Fruit fly (Drosophila melanogaster) whole organism, embryonic: ENCODE results near the gene RpS28b.
A peak's percentile ranks its signal among the peaks of the same experiment; 100 is the strongest.

ENCODE experiments used
- Abd-B ChIP-seq: fragments of 200-800 bp; sonication (Bioruptor generic); optimal IDR thresholded peaks from 2 replicates; lab custom pipeline; 2018; ENCODE audit warnings: missing biosample characterization, mild to moderate bottlenecking, missing genetic modification characterization, moderate library complexity
- B-H2 ChIP-seq: fragments of 200-800 bp; sonication (Bioruptor generic); optimal IDR thresholded peaks from 2 replicates; lab custom pipeline; 2018; ENCODE audit warnings: missing biosample characterization, mild to moderate bottlenecking, missing genetic modification characterization
- CG10267 ChIP-seq: fragments of 200-800 bp; sonication (Bioruptor generic); optimal IDR thresholded peaks from 2 replicates; lab custom pipeline; 2018; ENCODE audit warnings: missing biosample characterization, mild to moderate bottlenecking, missing genetic modification characterization, moderate library complexity
- CG13624 ChIP-seq: fragments of 200-800 bp; sonication (Bioruptor generic); optimal IDR thresholded peaks from 2 replicates; lab custom pipeline; 2016; ENCODE audit warnings: missing biosample characterization, missing genetic modification characterization
- CG13775 ChIP-seq: fragments of 200-800 bp; sonication (Bioruptor generic); optimal IDR thresholded peaks from 3 replicates; lab custom pipeline; 2017; ENCODE audit warnings: missing biosample characterization, mild to moderate bottlenecking, missing genetic modification characterization
- CG14050 ChIP-seq: fragments of 200-800 bp; sonication (Bioruptor generic); IDR thresholded peaks from 3 replicates; pipeline ENCODE4 v1.3.6; 2022; ENCODE audit warnings: missing biosample characterization, missing genetic modification characterization
- CG14710 ChIP-seq: fragments of 200-800 bp; sonication (Bioruptor generic); optimal IDR thresholded peaks from 3 replicates; lab custom pipeline; 2019; ENCODE audit warnings: missing biosample characterization, mild to moderate bottlenecking, missing genetic modification characterization, moderate library complexity
- CG14860 ChIP-seq: fragments of 200-800 bp; sonication (Bioruptor generic); IDR thresholded peaks from 3 replicates; pipeline ENCODE4 v1.3.6; 2022; ENCODE audit warnings: missing biosample characterization, missing genetic modification characterization; ENCODE audit not compliant: partially characterized antibody
- CG17359 ChIP-seq: fragments of 200-800 bp; sonication (Bioruptor generic); optimal IDR thresholded peaks from 3 replicates; lab custom pipeline; 2018; ENCODE audit warnings: missing biosample characterization, mild to moderate bottlenecking, missing genetic modification characterization, moderate library complexity
- CG2120 ChIP-seq: fragments of 200-800 bp; sonication (Bioruptor generic); optimal IDR thresholded peaks from 3 replicates; lab custom pipeline; 2016; ENCODE audit warnings: missing biosample characterization, missing genetic modification characterization
- CG2875 ChIP-seq: fragments of 200-800 bp; sonication (Bioruptor generic); optimal IDR thresholded peaks from 2 replicates; lab custom pipeline; 2017; ENCODE audit warnings: missing biosample characterization, mild to moderate bottlenecking, missing genetic modification characterization, missing genetic modification reagents
- CG3065 ChIP-seq: fragments of 200-800 bp; sonication (Bioruptor generic); optimal IDR thresholded peaks from 2 replicates; lab custom pipeline; 2016; ENCODE audit warnings: missing biosample characterization, missing genetic modification characterization
- CG4328 ChIP-seq: fragments of 200-800 bp; sonication (Bioruptor generic); optimal IDR thresholded peaks from 3 replicates; lab custom pipeline; 2017; ENCODE audit warnings: missing biosample characterization, missing genetic modification reagents, missing genetic modification characterization
- CG4424 ChIP-seq: fragments of 200-800 bp; sonication (Bioruptor generic); optimal IDR thresholded peaks from 3 replicates; lab custom pipeline; 2016; ENCODE audit warnings: missing biosample characterization, missing genetic modification characterization
- CG5953 ChIP-seq: fragments of 200-800 bp; sonication (Bioruptor generic); IDR thresholded peaks from 2 replicates; pipeline ENCODE4 v1.3.6; 2022; ENCODE audit warnings: missing biosample characterization, missing genetic modification characterization
- CG6272 ChIP-seq: fragments of 200-800 bp; sonication (Bioruptor generic); IDR thresholded peaks from 2 replicates; pipeline ENCODE4 v1.3.6; 2022; ENCODE audit warnings: missing biosample characterization, missing genetic modification characterization
- CG6765 ChIP-seq: fragments of 200-800 bp; sonication (Bioruptor generic); optimal IDR thresholded peaks from 3 replicates; lab custom pipeline; 2017; ENCODE audit warnings: missing biosample characterization, mild to moderate bottlenecking, missing genetic modification characterization
- CG8089 ChIP-seq: fragments of 200-800 bp; sonication (Bioruptor generic); optimal IDR thresholded peaks from 3 replicates; lab custom pipeline; 2016; ENCODE audit warnings: missing biosample characterization, missing genetic modification characterization
- CG8478 ChIP-seq: fragments of >200 bp; optimal IDR thresholded peaks from 2 replicates; lab custom pipeline; 2018
- Chrac-16 ChIP-seq: fragments of 200-800 bp; sonication (Bioruptor generic); optimal IDR thresholded peaks from 3 replicates; lab custom pipeline; 2016; ENCODE audit warnings: missing biosample characterization, missing genetic modification characterization
- Dip3 ChIP-seq: fragments of 200-800 bp; sonication (Bioruptor generic); optimal IDR thresholded peaks from 3 replicates; lab custom pipeline; 2016; ENCODE audit warnings: missing biosample characterization, missing genetic modification characterization
- Gug ChIP-seq: fragments of 200-800 bp; sonication (Bioruptor generic); IDR thresholded peaks from 4 replicates; pipeline ENCODE4 v1.3.6; 2022; ENCODE audit warnings: missing biosample characterization, missing genetic modification characterization
- HHEX ChIP-seq: fragments of 200-800 bp; sonication (Bioruptor generic); optimal IDR thresholded peaks from 3 replicates; lab custom pipeline; 2017; ENCODE audit warnings: missing biosample characterization, mild to moderate bottlenecking, missing genetic modification characterization, missing genetic modification reagents
- HLH3B ChIP-seq: fragments of 200-800 bp; sonication (Bioruptor generic); IDR thresholded peaks from 2 replicates; pipeline ENCODE4 v1.3.6; 2022; ENCODE audit warnings: missing biosample characterization, missing genetic modification characterization
- HLH4C ChIP-seq: fragments of 200-800 bp; sonication (Bioruptor generic); IDR thresholded peaks from 3 replicates; pipeline ENCODE4 v1.3.6; 2022; ENCODE audit warnings: missing biosample characterization, missing genetic modification characterization; ENCODE audit not compliant: partially characterized antibody
- HmgD ChIP-seq: fragments of 200-800 bp; sonication (Bioruptor generic); optimal IDR thresholded peaks from 3 replicates; lab custom pipeline; 2016; ENCODE audit warnings: missing biosample characterization, missing genetic modification characterization
- Hr3 ChIP-seq: fragments of 200-800 bp; sonication (Bioruptor generic); optimal IDR thresholded peaks from 3 replicates; lab custom pipeline; 2016; ENCODE audit warnings: missing biosample characterization, missing genetic modification characterization
- Lim3 ChIP-seq: fragments of 200-800 bp; sonication (Bioruptor generic); IDR thresholded peaks from 2 replicates; pipeline ENCODE4 v1.3.6; 2022; ENCODE audit warnings: missing biosample characterization, missing genetic modification characterization
- NK7.1 ChIP-seq: fragments of 200-800 bp; sonication (Bioruptor generic); optimal IDR thresholded peaks from 3 replicates; lab custom pipeline; 2016; ENCODE audit warnings: missing biosample characterization, missing genetic modification characterization
- PHDP ChIP-seq: fragments of 200-800 bp; sonication (Bioruptor generic); optimal IDR thresholded peaks from 3 replicates; lab custom pipeline; 2018; ENCODE audit warnings: missing biosample characterization, mild to moderate bottlenecking, missing genetic modification characterization, moderate library complexity
- Sox100B ChIP-seq: fragments of 200-800 bp; sonication (Bioruptor generic); optimal IDR thresholded peaks from 3 replicates; lab custom pipeline; 2018; ENCODE audit warnings: missing biosample characterization, mild to moderate bottlenecking, missing genetic modification characterization
- Sox102F ChIP-seq: fragments of 200-800 bp; sonication (Bioruptor generic); optimal IDR thresholded peaks from 2 replicates; lab custom pipeline; 2018; ENCODE audit warnings: missing biosample characterization, mild to moderate bottlenecking, missing genetic modification characterization, moderate library complexity
- Trl ChIP-seq, 3 experiments: fragments of >200 bp in 2 of 3; fragments of 200-800 bp in 1 of 3; sonication (Bioruptor generic) in 1 of 3; optimal IDR thresholded peaks; 2 replicates in 1 of 3; 3 replicates in 2 of 3; lab custom pipeline; 2016 to 2017; ENCODE audit warnings: missing biosample characterization in 1 of 3, missing genetic modification characterization in 1 of 3
- YL-1 ChIP-seq: fragments of 200-800 bp; sonication (Bioruptor generic); optimal IDR thresholded peaks from 3 replicates; lab custom pipeline; 2017; ENCODE audit warnings: missing biosample characterization, mild to moderate bottlenecking, missing genetic modification characterization
- ato ChIP-seq: fragments of 200-800 bp; sonication (Bioruptor generic); IDR thresholded peaks from 2 replicates; pipeline ENCODE4 v1.3.6; 2022; ENCODE audit warnings: missing biosample characterization, missing genetic modification characterization; ENCODE audit not compliant: partially characterized antibody
- bbx ChIP-seq: fragments of 200-800 bp; sonication (Bioruptor generic); IDR thresholded peaks from 2 replicates; pipeline ENCODE4 v1.3.6; 2022; ENCODE audit warnings: missing biosample characterization, missing genetic modification characterization; ENCODE audit not compliant: partially characterized antibody
- cato ChIP-seq: fragments of 200-800 bp; sonication (Bioruptor generic); optimal IDR thresholded peaks from 2 replicates; lab custom pipeline; 2016; ENCODE audit warnings: missing biosample characterization, missing genetic modification characterization, borderline replicate concordance
- caup ChIP-seq: fragments of 200-800 bp; sonication (Bioruptor generic); optimal IDR thresholded peaks from 3 replicates; lab custom pipeline; 2017; ENCODE audit warnings: missing biosample characterization, mild to moderate bottlenecking, missing genetic modification characterization, moderate library complexity; ENCODE audit not compliant: severe bottlenecking
- crol ChIP-seq: fragments of 200-800 bp; sonication (Bioruptor generic); IDR thresholded peaks from 2 replicates; pipeline ENCODE4 v1.3.6; 2022; ENCODE audit warnings: missing biosample characterization, missing genetic modification characterization
- eve ChIP-seq, 2 experiments: fragments of >200 bp; optimal IDR thresholded peaks; 2 replicates each; lab custom pipeline; 2017; ENCODE audit warnings: missing biosample characterization in 2 of 2, missing genetic modification characterization in 2 of 2
- kah ChIP-seq: fragments of 200-800 bp; sonication (Bioruptor generic); optimal IDR thresholded peaks from 2 replicates; lab custom pipeline; 2018; ENCODE audit warnings: missing biosample characterization, mild to moderate bottlenecking, missing genetic modification characterization
- lab ChIP-seq: fragments of 200-800 bp; sonication (Bioruptor generic); optimal IDR thresholded peaks from 3 replicates; lab custom pipeline; 2017; ENCODE audit warnings: missing biosample characterization, missing genetic modification characterization, mild to moderate bottlenecking, moderate library complexity, missing genetic modification reagents
- lilli ChIP-seq: fragments of 200-800 bp; sonication (Bioruptor generic); optimal IDR thresholded peaks from 3 replicates; lab custom pipeline; 2016; ENCODE audit warnings: missing biosample characterization, missing genetic modification characterization
- nau ChIP-seq: fragments of 200-800 bp; sonication (Bioruptor generic); optimal IDR thresholded peaks from 3 replicates; lab custom pipeline; 2017; ENCODE audit warnings: missing biosample characterization, mild to moderate bottlenecking, missing genetic modification characterization, missing genetic modification reagents
- pnt ChIP-seq: fragments of 200-800 bp; sonication (Bioruptor generic); optimal IDR thresholded peaks from 3 replicates; lab custom pipeline; 2016; ENCODE audit warnings: missing biosample characterization, missing genetic modification characterization
- psq ChIP-seq: fragments of 200-800 bp; sonication (Bioruptor generic); optimal IDR thresholded peaks from 2 replicates; lab custom pipeline; 2017; ENCODE audit warnings: missing biosample characterization, missing genetic modification characterization
- sc ChIP-seq, 3 experiments: fragments of >200 bp in 2 of 3; fragments of 200-800 bp in 1 of 3; sonication (Bioruptor generic) in 1 of 3; optimal IDR thresholded peaks; 2 replicates in 2 of 3; 3 replicates in 1 of 3; lab custom pipeline; 2017; ENCODE audit warnings: mild to moderate bottlenecking in 1 of 3, missing biosample characterization in 1 of 3, missing genetic modification characterization in 1 of 3, missing genetic modification reagents in 1 of 3
- sd ChIP-seq: fragments of 200-800 bp; sonication (Bioruptor generic); optimal IDR thresholded peaks from 3 replicates; lab custom pipeline; 2018; ENCODE audit warnings: missing biosample characterization, mild to moderate bottlenecking, missing genetic modification characterization, moderate library complexity
- twi ChIP-seq: fragments of 200-800 bp; optimal IDR thresholded peaks from 2 replicates; lab custom pipeline; 2019; ENCODE audit warnings: missing biosample characterization, mild to moderate bottlenecking, missing genetic modification characterization, moderate library complexity

Gene RpS28b

dm6 chrX:9554346-9554808 is at the start of gene RpS28b (continued):
- TF ChIP-seq kah (GFP tag; lab: Kevin White, UChicago) (peak; percentile 86), CG2875 (GFP tag; lab: Kevin White, UChicago) (peak; percentile 90), caup (GFP tag; lab: Kevin White, UChicago) (peak; percentile 97), Hr3 (GFP tag; lab: Kevin White, UChicago) (peak; percentile 51), Dip3 (GFP tag; lab: Kevin White, UChicago) (peak; percentile 85), HLH3B (GFP tag; lab: Robert Waterston, UW) (peak; percentile 85), CG13624 (GFP tag; lab: Kevin White, UChicago) (peak; percentile 85), twi (peak; percentile 59), eve (GFP tag; optimal IDR thresholded peaks at IDR 0.05; lab: Kevin White, UChicago) (no peak), CG10267 (peak; percentile 13), Sox102F (GFP tag; lab: Kevin White, UChicago) (no peak), NK7.1 (peak; percentile 92), cato (GFP tag; lab: Kevin White, UChicago) (peak; percentile 49), HHEX (GFP tag; lab: Kevin White, UChicago) (peak; percentile 95), CG6272 (GFP tag; lab: Robert Waterston, UW) (peak; percentile 87), CG8478 (lab: Kevin White, UChicago) (no peak), CG13775 (GFP tag; lab: Kevin White, UChicago) (peak; percentile 93), Sox100B (GFP tag; lab: Kevin White, UChicago) (peak; percentile 88), CG14860 (peak; percentile 64), HLH4C (GFP tag; lab: Robert Waterston, UW) (peak; percentile 72), CG5953 (GFP tag; lab: Robert Waterston, UW) (peak; percentile 95), CG14050 (peak; percentile 84), Trl (optimal IDR thresholded peaks at IDR 0.05; lab: Kevin White, UChicago) (no peak), Trl (GFP tag; optimal IDR thresholded peaks at IDR 0.05; lab: Kevin White, UChicago) (peak; percentile 90), bbx (peak; percentile 81), pnt (GFP tag; lab: Kevin White, UChicago) (peak; percentile 7), Abd-B (GFP tag; lab: Kevin White, UChicago) (peak; percentile 59), YL-1 (GFP tag; lab: Kevin White, UChicago) (peak; percentile 94), sc (optimal IDR thresholded peaks at IDR 0.05; lab: Kevin White, UChicago) (no peak), sc (GFP tag; optimal IDR thresholded peaks at IDR 0.05; lab: Kevin White, UChicago) (peak; percentile 82), CG3065 (GFP tag; lab: Kevin White, UChicago) (no peak), CG6765 (GFP tag; lab: Kevin White, UChicago) (peak; percentile 93), sd (tag; lab: Kevin White, UChicago) (peak; percentile 37), Gug (peak; percentile 92), nau (GFP tag; lab: Kevin White, UChicago) (peak; percentile 90), CG14710 (tag; lab: Kevin White, UChicago) (peak; percentile 63), ato (GFP tag; lab: Robert Waterston, UW) (peak; percentile 79), CG2120 (GFP tag; lab: Kevin White, UChicago) (peak; percentile 62), Lim3 (0 out of 2 replicates have a peak, but pooled peaks have one; percentile 30), CG4328 (GFP tag; lab: Kevin White, UChicago) (peak; percentile 93), CG4424 (GFP tag; lab: Kevin White, UChicago) (peak; percentile 83), CG17359 (tag; lab: Kevin White, UChicago) (peak; percentile 88), lilli (GFP tag; lab: Kevin White, UChicago) (peak; percentile 68), Chrac-16 (GFP tag; lab: Kevin White, UChicago) (peak; percentile 17), HmgD (peak; percentile 66), B-H2 (GFP tag; lab: Kevin White, UChicago) (peak; percentile 95), lab (GFP tag; lab: Kevin White, UChicago) (peak; percentile 97), PHDP (tag; lab: Kevin White, UChicago) (peak; percentile 79), CG8089 (peak; percentile 91), psq (GFP tag; lab: Kevin White, UChicago) (peak; percentile 68), crol (GFP tag; lab: Robert Waterston, UW) (peak; percentile 43; the same call in 1 of the 2 replicates)
